Fruit fly (Drosophila melanogaster) whole organism, embryonic: ENCODE measurements around the gene CG44139.
A peak's percentile ranks its signal among the peaks of the same experiment; 100 is the strongest.

Experiments used
- Bgb ChIP-seq: fragments of 200-800 bp; sonication (Bioruptor generic); IDR thresholded peaks from 2 replicates; pipeline ENCODE4 v1.3.6; 2022; ENCODE audit warnings: missing biosample characterization, missing genetic modification characterization; ENCODE audit not compliant: partially characterized antibody
- Blimp-1 ChIP-seq: fragments of 200-800 bp; sonication (Bioruptor generic); optimal IDR thresholded peaks from 3 replicates; lab custom pipeline; 2018; ENCODE audit warnings: missing biosample characterization, missing genetic modification characterization, mild to moderate bottlenecking, moderate library complexity, missing genetic modification reagents
- Bteb2 ChIP-seq: fragments of 200-800 bp; sonication (Bioruptor generic); optimal IDR thresholded peaks from 2 replicates; lab custom pipeline; 2016; ENCODE audit warnings: missing biosample characterization, missing genetic modification characterization
- CG10267 ChIP-seq: fragments of 200-800 bp; sonication (Bioruptor generic); optimal IDR thresholded peaks from 2 replicates; lab custom pipeline; 2018; ENCODE audit warnings: missing biosample characterization, mild to moderate bottlenecking, missing genetic modification characterization, moderate library complexity
- CG10959 ChIP-seq: fragments of 200-800 bp; sonication (Bioruptor generic); IDR thresholded peaks from 2 replicates; pipeline ENCODE4 v1.3.6; 2022; ENCODE audit warnings: missing biosample characterization, missing genetic modification characterization
- CG10979 ChIP-seq: fragments of 200-800 bp; sonication (Bioruptor generic); optimal IDR thresholded peaks from 2 replicates; lab custom pipeline; 2018; ENCODE audit warnings: missing biosample characterization, mild to moderate bottlenecking, missing genetic modification characterization, moderate library complexity
- CG11085 ChIP-seq: fragments of 200-800 bp; sonication (Bioruptor generic); IDR thresholded peaks from 2 replicates; pipeline ENCODE4 v1.3.6; 2022; ENCODE audit warnings: missing biosample characterization, missing genetic modification characterization
- CG13287 ChIP-seq: fragments of 200-800 bp; sonication (Bioruptor generic); IDR thresholded peaks from 2 replicates; pipeline ENCODE4 v1.3.6; 2022; ENCODE audit warnings: missing biosample characterization, missing genetic modification characterization; ENCODE audit not compliant: partially characterized antibody
- CG14965 ChIP-seq: fragments of 200-800 bp; sonication (Bioruptor generic); optimal IDR thresholded peaks from 2 replicates; lab custom pipeline; 2016; ENCODE audit warnings: missing biosample characterization, missing genetic modification characterization, borderline replicate concordance
- CG15073 ChIP-seq: fragments of 200-800 bp; sonication (Bioruptor generic); optimal IDR thresholded peaks from 2 replicates; lab custom pipeline; 2016; ENCODE audit warnings: missing biosample characterization, missing genetic modification characterization
- CG16813 ChIP-seq: fragments of 200-800 bp; sonication (Bioruptor generic); IDR thresholded peaks from 3 replicates; pipeline ENCODE4 v1.3.6; 2022; ENCODE audit warnings: missing biosample characterization, missing genetic modification characterization; ENCODE audit not compliant: partially characterized antibody
- CG18476 ChIP-seq: fragments of 200-800 bp; sonication (Bioruptor generic); optimal IDR thresholded peaks from 2 replicates; lab custom pipeline; 2016; ENCODE audit warnings: missing biosample characterization, mild to moderate bottlenecking, missing genetic modification characterization
- CG2129 ChIP-seq: fragments of 200-800 bp; sonication (Bioruptor generic); IDR thresholded peaks from 2 replicates; pipeline ENCODE4 v1.3.6; 2022; ENCODE audit warnings: missing biosample characterization, missing genetic modification characterization; ENCODE audit not compliant: partially characterized antibody
- CG30020 ChIP-seq: fragments of 200-800 bp; optimal IDR thresholded peaks from 2 replicates; lab custom pipeline; 2019; ENCODE audit warnings: missing biosample characterization, mild to moderate bottlenecking, missing genetic modification characterization, moderate library complexity
- CG34376 ChIP-seq: fragments of 200-800 bp; sonication (Bioruptor generic); optimal IDR thresholded peaks from 2 replicates; lab custom pipeline; 2018; ENCODE audit warnings: missing biosample characterization, mild to moderate bottlenecking, missing genetic modification characterization
- CG42726 ChIP-seq: fragments of 200-800 bp; sonication (Bioruptor generic); IDR thresholded peaks from 2 replicates; pipeline ENCODE4 v1.3.6; 2022; ENCODE audit warnings: missing biosample characterization, missing genetic modification characterization; ENCODE audit not compliant: partially characterized antibody
- CG4282 ChIP-seq: fragments of 200-800 bp; sonication (Bioruptor generic); optimal IDR thresholded peaks from 2 replicates; lab custom pipeline; 2016; ENCODE audit warnings: missing biosample characterization, missing genetic modification characterization
- CG4360 ChIP-seq: fragments of 200-800 bp; sonication (Bioruptor generic); IDR thresholded peaks from 2 replicates; pipeline ENCODE4 v1.3.6; 2022; ENCODE audit warnings: missing biosample characterization, missing genetic modification characterization
- CG43689 ChIP-seq: fragments of 200-800 bp; sonication (Bioruptor generic); IDR thresholded peaks from 2 replicates; pipeline ENCODE4 v1.3.6; 2022; ENCODE audit warnings: missing biosample characterization, missing genetic modification characterization
- CG4404 ChIP-seq: fragments of 200-800 bp; sonication (Bioruptor generic); IDR thresholded peaks from 2 replicates; pipeline ENCODE4 v1.3.6; 2022; ENCODE audit warnings: missing biosample characterization, missing genetic modification characterization
- CG4707 ChIP-seq: fragments of 200-800 bp; sonication (Bioruptor generic); optimal IDR thresholded peaks from 2 replicates; lab custom pipeline; 2018; ENCODE audit warnings: missing biosample characterization, mild to moderate bottlenecking, missing genetic modification characterization, moderate library complexity
- CG4820 ChIP-seq: fragments of 200-800 bp; sonication (Bioruptor generic); optimal IDR thresholded peaks from 3 replicates; lab custom pipeline; 2016; ENCODE audit warnings: missing biosample characterization, missing genetic modification characterization
- CG6654 ChIP-seq: fragments of 200-800 bp; sonication (Bioruptor generic); optimal IDR thresholded peaks from 2 replicates; lab custom pipeline; 2017; ENCODE audit warnings: missing biosample characterization, mild to moderate bottlenecking, missing genetic modification characterization
- CG7928 ChIP-seq: fragments of 200-800 bp; sonication (Bioruptor generic); optimal IDR thresholded peaks from 2 replicates; lab custom pipeline; 2017; ENCODE audit warnings: missing biosample characterization, mild to moderate bottlenecking, missing genetic modification characterization
- CG9876 ChIP-seq: fragments of 200-800 bp; sonication (Bioruptor generic); optimal IDR thresholded peaks from 2 replicates; lab custom pipeline; 2016; ENCODE audit warnings: missing biosample characterization, missing genetic modification characterization
- Kr ChIP-seq: fragments of 200-800 bp; sonication (Bioruptor generic); optimal IDR thresholded peaks from 2 replicates; lab custom pipeline; 2017; ENCODE audit warnings: missing biosample characterization, mild to moderate bottlenecking, missing genetic modification characterization
- Lpt ChIP-seq: fragments of >200 bp; optimal IDR thresholded peaks from 2 replicates; lab custom pipeline; 2018; ENCODE audit warnings: missing biosample characterization, missing genetic modification characterization
- Mad ChIP-seq: fragments of 200-800 bp; sonication (Bioruptor generic); optimal IDR thresholded peaks from 2 replicates; lab custom pipeline; 2016; ENCODE audit warnings: missing biosample characterization, missing genetic modification characterization
- Opbp ChIP-seq: fragments of 200-800 bp; sonication (Bioruptor generic); IDR thresholded peaks from 3 replicates; pipeline ENCODE4 v1.3.6; 2022; ENCODE audit warnings: missing biosample characterization, missing genetic modification characterization; ENCODE audit not compliant: partially characterized antibody
- Scr ChIP-seq: fragments of 200-800 bp; sonication (Bioruptor generic); IDR thresholded peaks from 2 replicates; pipeline ENCODE4 v1.3.6; 2022; ENCODE audit warnings: missing biosample characterization, missing genetic modification characterization; ENCODE audit not compliant: partially characterized antibody
- Sry-β ChIP-seq: fragments of 200-800 bp; sonication (Bioruptor generic); optimal IDR thresholded peaks from 2 replicates; lab custom pipeline; 2018; ENCODE audit warnings: missing biosample characterization, mild to moderate bottlenecking, missing genetic modification characterization, moderate library complexity
- Ssrp ChIP-seq: fragments of 200-800 bp; sonication (Bioruptor generic); optimal IDR thresholded peaks from 2 replicates; lab custom pipeline; 2018; ENCODE audit warnings: missing biosample characterization, mild to moderate bottlenecking, missing genetic modification characterization, moderate library complexity
- Xrp1 ChIP-seq: fragments of 200-800 bp; sonication (Bioruptor generic); IDR thresholded peaks from 2 replicates; pipeline ENCODE4 v1.3.6; 2022; ENCODE audit warnings: missing biosample characterization, missing genetic modification characterization
- caup ChIP-seq: fragments of 200-800 bp; sonication (Bioruptor generic); optimal IDR thresholded peaks from 3 replicates; lab custom pipeline; 2017; ENCODE audit warnings: missing biosample characterization, mild to moderate bottlenecking, missing genetic modification characterization, moderate library complexity; ENCODE audit not compliant: severe bottlenecking
- crol ChIP-seq: fragments of 200-800 bp; sonication (Bioruptor generic); IDR thresholded peaks from 2 replicates; pipeline ENCODE4 v1.3.6; 2022; ENCODE audit warnings: missing biosample characterization, missing genetic modification characterization
- dati ChIP-seq: fragments of 200-800 bp; sonication (Bioruptor generic); IDR thresholded peaks from 2 replicates; pipeline ENCODE4 v1.3.6; 2022; ENCODE audit warnings: missing biosample characterization, missing genetic modification characterization
- dmrt99B ChIP-seq: fragments of 200-800 bp; sonication (Bioruptor generic); optimal IDR thresholded peaks from 2 replicates; lab custom pipeline; 2018; ENCODE audit warnings: missing biosample characterization, mild to moderate bottlenecking, missing genetic modification characterization, moderate library complexity
- fd102C ChIP-seq: fragments of 200-800 bp; sonication (Bioruptor generic); optimal IDR thresholded peaks from 2 replicates; lab custom pipeline; 2018; ENCODE audit warnings: missing biosample characterization, mild to moderate bottlenecking, missing genetic modification characterization, moderate library complexity
- ftz-f1 ChIP-seq: fragments of 200-800 bp; sonication (Bioruptor generic); optimal IDR thresholded peaks from 2 replicates; lab custom pipeline; 2016; ENCODE audit warnings: missing biosample characterization, missing genetic modification characterization
- gsb-n ChIP-seq: fragments of 200-800 bp; sonication (Bioruptor generic); optimal IDR thresholded peaks from 3 replicates; lab custom pipeline; 2018; ENCODE audit warnings: missing biosample characterization, mild to moderate bottlenecking, missing genetic modification characterization
- lab ChIP-seq: fragments of 200-800 bp; sonication (Bioruptor generic); optimal IDR thresholded peaks from 3 replicates; lab custom pipeline; 2017; ENCODE audit warnings: missing biosample characterization, missing genetic modification characterization, mild to moderate bottlenecking, moderate library complexity, missing genetic modification reagents
- maf-S ChIP-seq: fragments of 200-800 bp; sonication (Bioruptor generic); optimal IDR thresholded peaks from 2 replicates; lab custom pipeline; 2016; ENCODE audit warnings: missing biosample characterization, missing genetic modification characterization
- mam ChIP-seq: fragments of 200-800 bp; sonication (Bioruptor generic); optimal IDR thresholded peaks from 3 replicates; lab custom pipeline; 2016; ENCODE audit warnings: missing biosample characterization, missing genetic modification characterization
- mld ChIP-seq: fragments of 200-800 bp; sonication (Bioruptor generic); IDR thresholded peaks from 3 replicates; pipeline ENCODE4 v1.3.6; 2022; ENCODE audit warnings: missing biosample characterization, missing genetic modification characterization; ENCODE audit not compliant: partially characterized antibody
- odd ChIP-seq: fragments of 200-800 bp; sonication (Bioruptor generic); optimal IDR thresholded peaks from 2 replicates; lab custom pipeline; 2017; ENCODE audit warnings: missing biosample characterization, mild to moderate bottlenecking, missing genetic modification characterization
- pb ChIP-seq: fragments of 200-800 bp; sonication (Bioruptor generic); optimal IDR thresholded peaks from 3 replicates; lab custom pipeline; 2016; ENCODE audit warnings: missing biosample characterization, missing genetic modification characterization
- prd ChIP-seq, 3 experiments: fragments of >200 bp in 2 of 3; fragments of 200-800 bp in 1 of 3; sonication (Bioruptor generic) in 1 of 3; optimal IDR thresholded peaks in 2 of 3; IDR thresholded peaks in 1 of 3; 2 replicates in 2 of 3; 3 replicates in 1 of 3; pipeline versions ENCODE4 v1.3.6 to Lab custom; 2017 to 2022; ENCODE audit warnings: missing biosample characterization in 1 of 3, missing genetic modification characterization in 1 of 3
- pzg ChIP-seq: fragments of 200-800 bp; sonication (Bioruptor generic); optimal IDR thresholded peaks from 3 replicates; lab custom pipeline; 2018; ENCODE audit warnings: missing biosample characterization, mild to moderate bottlenecking, missing genetic modification characterization, moderate library complexity
- ttk ChIP-seq: fragments of 200-800 bp; sonication (Bioruptor generic); IDR thresholded peaks from 2 replicates; pipeline ENCODE4 v2.1.2; 2022; ENCODE audit warnings: missing biosample characterization, missing genetic modification characterization

CG44139 gene

dm6 chr2L:2380805-2381204, 43.8 kb upstream of the CG44139 start, which contains the start of gene Eogt (continued):
- TF ChIP-seq CG43689 (peak; percentile 89), CG6654 (GFP tag; lab: Kevin White, UChicago) (peak; percentile 70), CG16813 (GFP tag; lab: Robert Waterston, UW) (no peak), CG4360 (GFP tag; lab: Robert Waterston, UW) (peak; percentile 75), Blimp-1 (GFP tag; lab: Kevin White, UChicago) (peak; percentile 82), CG4282 (GFP tag; lab: Kevin White, UChicago) (no peak), Bteb2 (GFP tag; lab: Kevin White, UChicago) (peak; percentile 63), mld (GFP tag; lab: Robert Waterston, UW) (no peak), CG4707 (GFP tag; lab: Kevin White, UChicago) (peak; percentile 74), mam (GFP tag; lab: Kevin White, UChicago) (peak; percentile 83), Bgb (no peak), dmrt99B (tag; lab: Kevin White, UChicago) (peak; percentile 90), CG13287 (GFP tag; lab: Robert Waterston, UW) (peak; percentile 52; the same call in 1 of the 2 replicates), Lpt (no peak), CG42726 (GFP tag; lab: Robert Waterston, UW) (no peak), Mad (GFP tag; lab: Kevin White, UChicago) (peak; percentile 71), CG15073 (peak; percentile 60), pzg (GFP tag; lab: Kevin White, UChicago) (peak; percentile 47), ttk (GFP tag; lab: Robert Waterston, UW) (peak; percentile 97), CG2129 (GFP tag; lab: Robert Waterston, UW) (no peak), ftz-f1 (GFP tag; lab: Kevin White, UChicago) (no peak), Xrp1 (peak; percentile 98), pb (GFP tag; lab: Kevin White, UChicago) (no peak), Ssrp (tag; lab: Kevin White, UChicago) (peak; percentile 96), Kr (GFP tag; lab: Kevin White, UChicago) (no peak), CG4820 (GFP tag; lab: Kevin White, UChicago) (peak; percentile 91), gsb-n (peak; percentile 94), CG7928 (peak; percentile 59), CG34376 (peak; percentile 56), CG14965 (GFP tag; lab: Kevin White, UChicago) (no peak), CG30020 (tag; lab: Kevin White, UChicago) (peak; percentile 76), maf-S (peak; percentile 71), Scr (GFP tag; lab: Robert Waterston, UW) (peak; percentile 34; the same call in 1 of the 2 replicates), CG10267 (tag; lab: Kevin White, UChicago) (peak; percentile 87), caup (GFP tag; lab: Kevin White, UChicago) (peak; percentile 83), lab (GFP tag; lab: Kevin White, UChicago) (peak; percentile 90), fd102C (GFP tag; lab: Kevin White, UChicago) (peak; percentile 69), odd (GFP tag; lab: Kevin White, UChicago) (peak; percentile 72), CG18476 (GFP tag; lab: Kevin White, UChicago) (peak; percentile 86), crol (GFP tag; lab: Robert Waterston, UW) (peak; percentile 54; the same call in 1 of the 2 replicates), CG10959 (GFP tag; lab: Robert Waterston, UW) (peak; percentile 97), prd (optimal IDR thresholded peaks at IDR 0.05; lab: Kevin White, UChicago) (no peak), prd (GFP tag; IDR thresholded peaks at IDR 0.05; lab: Robert Waterston, UW) (peak; percentile 99), Sry-β (GFP tag; lab: Kevin White, UChicago) (peak; percentile 38), CG4404 (GFP tag; lab: Robert Waterston, UW) (peak; percentile 96), CG11085 (GFP tag; lab: Robert Waterston, UW) (peak; percentile 92), dati (peak; percentile 95), Opbp (GFP tag; lab: Robert Waterston, UW) (no peak), CG10979 (tag; lab: Kevin White, UChicago) (peak; percentile 92), CG9876 (GFP tag; lab: Kevin White, UChicago) (no peak)
